Worm (Caenorhabditis elegans): ENCODE results near the gene srw-79.

- no peak for TF ChIP-seq ceh-82 (tag; optimal IDR thresholded peaks at IDR 0.05)
- TF ChIP-seq nhr-12 (tag; optimal IDR thresholded peaks at IDR 0.05), result no peak
- TF ChIP-seq ama-1 (optimal IDR thresholded peaks at IDR 0.05), result no peak
- TF ChIP-seq unc-62 (GFP tag; optimal IDR thresholded peaks at IDR 0.05), result no peak
- TF ChIP-seq ZK546.5 (tag; optimal IDR thresholded peaks at IDR 0.05), result no peak
- no peak for TF ChIP-seq elt-3 (tag; optimal IDR thresholded peaks at IDR 0.05)
- no peak for TF ChIP-seq unc-39 (tag; optimal IDR thresholded peaks at IDR 0.05)
- no peak for TF ChIP-seq nhr-237 (tag; optimal IDR thresholded peaks at IDR 0.05)
- no peak for TF ChIP-seq lsy-2 (tag; optimal IDR thresholded peaks at IDR 0.05)
Observed at ce11 chrII:2925032-2925431, 21.5 kb upstream of the srw-79 start.

Data from whole organism, L2 larva.